Fruit fly (Drosophila melanogaster) whole organism: ENCODE results near the gene CG10137.

ENCODE experiments used
- CG8478 ChIP-seq: fragments of >200 bp; optimal IDR thresholded peaks from 2 replicates; lab custom pipeline; 2018; ENCODE audit warnings: inconsistent platforms
- Dll ChIP-seq: fragments of >200 bp; optimal IDR thresholded peaks from 2 replicates; lab custom pipeline; 2017
- EcR ChIP-seq, 2 experiments: fragments of >200 bp; optimal IDR thresholded peaks; 2 replicates each; lab custom pipeline; 2017; ENCODE audit warnings: missing biosample characterization in 2 of 2, missing genetic modification characterization in 2 of 2, missing genetic modification reagents in 2 of 2
- pan ChIP-seq: fragments of >200 bp; optimal IDR thresholded peaks from 2 replicates; lab custom pipeline; 2017
- psq ChIP-seq: fragments of >200 bp; optimal IDR thresholded peaks from 2 replicates; lab custom pipeline; 2017
- usp ChIP-seq: fragments of >200 bp; optimal IDR thresholded peaks from 2 replicates; lab custom pipeline; 2017; ENCODE audit warnings: missing biosample characterization, missing genetic modification characterization, mixed read lengths

dm6 chr2L:19528308-19528707, 1.8 kb downstream of the CG10137 start:
- no peak for TF ChIP-seq pan (lab: Kevin White, UChicago)
- no peak for TF ChIP-seq usp
- no peak for TF ChIP-seq EcR (GFP tag; optimal IDR thresholded peaks at IDR 0.05; lab: Kevin White, UChicago)
- TF ChIP-seq Dll (lab: Kevin White, UChicago): no peak
- TF ChIP-seq psq: no peak
- no peak for TF ChIP-seq CG8478
